Worm (Caenorhabditis elegans) whole organism, late embryonic: ENCODE measurements around the gene acr-10.

Experiments
- C08G9.2 ChIP-seq: sonication (generic microtip); optimal IDR thresholded peaks from 2 replicates; lab custom pipeline; 2016; ENCODE audit warnings: mild to moderate bottlenecking, missing genetic modification characterization, moderate library complexity, missing compliant biosample characterization
- C38D4.7 ChIP-seq: fragments of 200-800 bp; sonication (Bioruptor generic); optimal IDR thresholded peaks from 2 replicates; lab custom pipeline; 2018; ENCODE audit warnings: mild to moderate bottlenecking, missing genetic modification characterization, moderate library complexity, missing compliant biosample characterization
- K02D7.2 ChIP-seq: sonication (generic microtip); optimal IDR thresholded peaks from 2 replicates; lab custom pipeline; 2017; ENCODE audit warnings: mild to moderate bottlenecking, missing genetic modification characterization, missing compliant biosample characterization
- K09A11.1 ChIP-seq: sonication (generic microtip); optimal IDR thresholded peaks from 2 replicates; lab custom pipeline; 2017; ENCODE audit warnings: antibody characterized with exemption, mild to moderate bottlenecking, missing genetic modification characterization, missing compliant biosample characterization; ENCODE audit not compliant: insufficient read depth
- T23F11.4 ChIP-seq: fragments of 200-800 bp; sonication (Bioruptor generic); optimal IDR thresholded peaks from 2 replicates; lab custom pipeline; 2018; ENCODE audit warnings: mild to moderate bottlenecking, missing genetic modification characterization, missing compliant biosample characterization
- ceh-34 ChIP-seq: sonication (generic microtip); optimal IDR thresholded peaks from 2 replicates; lab custom pipeline; 2016; ENCODE audit warnings: mild to moderate bottlenecking, missing genetic modification characterization, missing compliant biosample characterization
- ceh-9 ChIP-seq: sonication (generic microtip); optimal IDR thresholded peaks from 2 replicates; lab custom pipeline; 2016; ENCODE audit warnings: mild to moderate bottlenecking, missing genetic modification characterization, inconsistent platforms, missing compliant biosample characterization
- che-1 ChIP-seq: sonication (generic microtip); optimal IDR thresholded peaks from 2 replicates; lab custom pipeline; 2016; ENCODE audit warnings: mild to moderate bottlenecking, missing genetic modification characterization, missing compliant biosample characterization
- dmd-4 ChIP-seq: sonication (generic microtip); optimal IDR thresholded peaks from 2 replicates; lab custom pipeline; 2016; ENCODE audit warnings: borderline replicate concordance, missing genetic modification characterization, missing compliant biosample characterization
- dve-1 ChIP-seq: sonication (generic microtip); optimal IDR thresholded peaks from 2 replicates; lab custom pipeline; 2017; ENCODE audit warnings: antibody characterized with exemption, mild to moderate bottlenecking, missing genetic modification characterization, missing compliant biosample characterization
- elt-2 ChIP-seq: sonication (generic microtip); optimal IDR thresholded peaks from 2 replicates; lab custom pipeline; 2016; ENCODE audit warnings: missing genetic modification reagents, missing genetic modification characterization, missing compliant biosample characterization
- ets-4 ChIP-seq: sonication (generic microtip); optimal IDR thresholded peaks from 2 replicates; lab custom pipeline; 2016; ENCODE audit warnings: missing genetic modification characterization, missing compliant biosample characterization
- eyg-1 ChIP-seq: sonication (generic microtip); optimal IDR thresholded peaks from 2 replicates; lab custom pipeline; 2016; ENCODE audit warnings: missing genotype, missing genetic modification characterization, missing compliant biosample characterization
- fkh-10 ChIP-seq: fragments of 150-350 bp; optimal IDR thresholded peaks from 2 replicates; lab custom pipeline; 2014; ENCODE audit warnings: missing biosample characterization, missing genetic modification reagents, missing genetic modification characterization
- fkh-6 ChIP-seq: sonication (generic microtip); optimal IDR thresholded peaks from 2 replicates; lab custom pipeline; 2016; ENCODE audit warnings: missing genetic modification characterization, missing compliant biosample characterization
- hlh-15 ChIP-seq: sonication (generic microtip); optimal IDR thresholded peaks from 2 replicates; lab custom pipeline; 2016; ENCODE audit warnings: missing genetic modification characterization, missing compliant biosample characterization
- hlh-30 ChIP-seq: sonication (generic microtip); optimal IDR thresholded peaks from 2 replicates; lab custom pipeline; 2017; ENCODE audit warnings: antibody characterized with exemption, missing genetic modification characterization, missing compliant biosample characterization; ENCODE audit not compliant: insufficient read depth
- lin-11 ChIP-seq: fragments of 200-800 bp; sonication (Bioruptor generic); optimal IDR thresholded peaks from 2 replicates; lab custom pipeline; 2018; ENCODE audit warnings: mild to moderate bottlenecking, missing genetic modification characterization, missing compliant biosample characterization
- madf-2 ChIP-seq: sonication (generic microtip); optimal IDR thresholded peaks from 2 replicates; lab custom pipeline; 2017; ENCODE audit warnings: missing genetic modification characterization, missing compliant biosample characterization
- nfya-1 ChIP-seq: sonication (generic microtip); optimal IDR thresholded peaks from 2 replicates; lab custom pipeline; 2017; ENCODE audit warnings: missing genetic modification characterization, mild to moderate bottlenecking, missing compliant biosample characterization, antibody characterized with exemption, moderate library complexity
- nhr-11 ChIP-seq: fragments of 150-350 bp; optimal IDR thresholded peaks from 2 replicates; lab custom pipeline; 2014; ENCODE audit warnings: missing biosample characterization, missing genetic modification characterization
- odd-2 ChIP-seq: sonication (generic microtip); optimal IDR thresholded peaks from 2 replicates; lab custom pipeline; 2017; ENCODE audit warnings: antibody characterized with exemption, mild to moderate bottlenecking, missing genetic modification characterization, missing compliant biosample characterization
- pat-9 ChIP-seq: fragments of 200-800 bp; sonication (Bioruptor generic); optimal IDR thresholded peaks from 2 replicates; lab custom pipeline; 2018; ENCODE audit warnings: mild to moderate bottlenecking, missing genetic modification characterization, moderate library complexity, missing compliant biosample characterization
- pax-1 ChIP-seq: fragments of 150-350 bp; optimal IDR thresholded peaks from 2 replicates; lab custom pipeline; 2014; ENCODE audit warnings: missing biosample characterization, missing genetic modification characterization
- pha-4 ChIP-seq: fragments of 150-350 bp; optimal IDR thresholded peaks from 2 replicates; lab custom pipeline; 2018; ENCODE audit warnings: missing biosample characterization, missing genetic modification reagents, missing genetic modification characterization
- pqm-1 ChIP-seq: sonication (generic microtip); optimal IDR thresholded peaks from 2 replicates; lab custom pipeline; 2016; ENCODE audit warnings: missing genetic modification characterization, missing compliant biosample characterization
- pros-1 ChIP-seq: fragments of 150-350 bp; optimal IDR thresholded peaks from 2 replicates; lab custom pipeline; 2014; ENCODE audit warnings: missing biosample characterization, missing genetic modification reagents, missing genetic modification characterization
- sdc-2 ChIP-seq: sonication (generic microtip); optimal IDR thresholded peaks from 2 replicates; lab custom pipeline; 2016; ENCODE audit warnings: missing genotype, missing genetic modification characterization, missing compliant biosample characterization
- sox-4 ChIP-seq: sonication (generic microtip); optimal IDR thresholded peaks from 2 replicates; lab custom pipeline; 2017; ENCODE audit warnings: mild to moderate bottlenecking, missing genetic modification characterization, inconsistent platforms, missing compliant biosample characterization
- syd-9 ChIP-seq: sonication (generic microtip); optimal IDR thresholded peaks from 2 replicates; lab custom pipeline; 2016; ENCODE audit warnings: mild to moderate bottlenecking, missing genetic modification characterization, moderate library complexity, missing compliant biosample characterization
- tbx-2 ChIP-seq: sonication (generic microtip); optimal IDR thresholded peaks from 2 replicates; lab custom pipeline; 2016; ENCODE audit warnings: missing genetic modification characterization, missing compliant biosample characterization
- tbx-7 ChIP-seq: sonication (generic microtip); optimal IDR thresholded peaks from 2 replicates; lab custom pipeline; 2016; ENCODE audit warnings: missing genotype, missing genetic modification characterization, missing compliant biosample characterization
- unc-3 ChIP-seq, 2 experiments: fragments of 200-800 bp in 1 of 2; sonication (Bioruptor generic) in 1 of 2; sonication (generic microtip) in 1 of 2; conservative IDR thresholded peaks in 1 of 2; optimal IDR thresholded peaks in 1 of 2; 2 replicates each; pipeline versions ENCODE4 v1.3.6 to Lab custom; 2016 to 2022; ENCODE audit warnings: missing compliant biosample characterization in 2 of 2, missing genetic modification characterization in 2 of 2, missing genetic modification reagents in 1 of 2
- unc-42 ChIP-seq: sonication (generic microtip); optimal IDR thresholded peaks from 2 replicates; lab custom pipeline; 2016; ENCODE audit warnings: missing genotype, missing genetic modification characterization, missing compliant biosample characterization
- unc-55 ChIP-seq: sonication (generic microtip); optimal IDR thresholded peaks from 2 replicates; lab custom pipeline; 2017; ENCODE audit warnings: missing biosample characterization, missing genetic modification reagents, missing genetic modification characterization
- unc-86 ChIP-seq: sonication (generic microtip); optimal IDR thresholded peaks from 2 replicates; lab custom pipeline; 2016; ENCODE audit warnings: missing genetic modification characterization, missing compliant biosample characterization
- zip-5 ChIP-seq: sonication (generic microtip); optimal IDR thresholded peaks from 2 replicates; lab custom pipeline; 2016; ENCODE audit warnings: missing genetic modification characterization, missing compliant biosample characterization

acr-10 gene

DNA sequence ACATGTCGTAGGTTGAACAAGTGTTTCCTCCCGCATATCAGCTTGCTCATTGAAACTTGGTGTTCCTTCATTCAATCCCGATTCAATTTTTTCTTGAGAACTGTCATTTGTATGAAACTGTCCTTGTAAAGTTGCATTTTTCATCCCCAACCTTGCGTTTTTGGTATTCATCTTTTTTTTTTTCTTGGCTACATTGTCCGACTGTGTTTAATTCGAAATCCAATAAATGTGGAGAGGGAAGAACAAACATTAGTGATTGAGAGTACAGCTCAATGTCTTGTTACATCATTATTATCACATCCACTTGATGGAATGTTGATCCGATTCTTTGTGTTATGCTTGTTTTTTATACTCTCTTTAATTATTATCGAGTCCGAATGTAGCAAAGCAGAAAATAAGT lies at the start of gene acr-10:
TSS of gene acr-10 (plus strand) at position 301 of the 400 bp plus-strand sequence.
- TF ChIP-seq unc-42 (tag; lab: Kevin White, UChicago) = no peak
- no peak for TF ChIP-seq tbx-7
- no peak for TF ChIP-seq unc-86 (tag; lab: Kevin White, UChicago)
- TF ChIP-seq sox-4 = no peak
- TF ChIP-seq pax-1 (tag; lab: Kevin White, UChicago) = no peak
- no peak for TF ChIP-seq pqm-1 (tag; lab: Kevin White, UChicago)
- TF ChIP-seq ets-4 = no peak
- no peak for TF ChIP-seq sdc-2

DNA sequence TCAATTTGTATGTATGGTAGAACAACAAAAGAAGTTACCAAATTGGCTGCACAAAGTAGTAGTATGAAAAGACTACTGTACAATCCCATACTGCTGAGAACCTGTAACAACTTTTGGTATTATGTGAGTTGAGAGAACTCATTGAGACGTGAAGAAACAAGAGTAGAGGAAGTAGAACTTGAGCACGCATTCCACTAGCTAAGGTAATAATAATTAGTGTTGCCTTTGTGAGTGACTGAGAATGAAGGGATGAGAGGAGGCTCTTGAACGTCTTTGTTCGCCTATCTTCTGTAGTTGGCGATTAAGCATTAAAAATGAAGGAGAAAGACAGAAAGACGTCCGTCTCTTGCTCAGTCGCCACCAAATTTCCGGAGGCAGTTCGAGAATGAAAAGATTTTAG lies 48.5 kb upstream of the acr-10 start, which contains the start of gene C16B8.4:
TSS of gene C16B8.4 (minus strand) at position 101 of the 400 bp plus-strand sequence.
- TF ChIP-seq ceh-9 = no peak
- TF ChIP-seq eyg-1 (tag; lab: Kevin White, UChicago) = no peak
- TF ChIP-seq T23F11.4 (GFP tag; lab: Kevin White, UChicago) = no peak
- TF ChIP-seq nfya-1 (tag; lab: Kevin White, UChicago) = no peak
- TF ChIP-seq nhr-11 = no peak
- no peak for TF ChIP-seq dve-1 (tag; lab: Kevin White, UChicago)
- TF ChIP-seq C38D4.7 = no peak
- no peak for TF ChIP-seq pat-9
- TF ChIP-seq tbx-2 (tag; lab: Kevin White, UChicago) = no peak
- no peak for TF ChIP-seq C08G9.2 (tag; lab: Kevin White, UChicago)
- no peak for TF ChIP-seq elt-2 (tag; lab: Kevin White, UChicago)
- TF ChIP-seq pax-1 (tag; lab: Kevin White, UChicago) = no peak
- TF ChIP-seq lin-11 (tag; lab: Kevin White, UChicago) = no peak
- no peak for TF ChIP-seq odd-2 (tag; lab: Kevin White, UChicago)
- no peak for TF ChIP-seq K02D7.2
- TF ChIP-seq fkh-10 (GFP tag; lab: Kevin White, UChicago) = no peak

DNA sequence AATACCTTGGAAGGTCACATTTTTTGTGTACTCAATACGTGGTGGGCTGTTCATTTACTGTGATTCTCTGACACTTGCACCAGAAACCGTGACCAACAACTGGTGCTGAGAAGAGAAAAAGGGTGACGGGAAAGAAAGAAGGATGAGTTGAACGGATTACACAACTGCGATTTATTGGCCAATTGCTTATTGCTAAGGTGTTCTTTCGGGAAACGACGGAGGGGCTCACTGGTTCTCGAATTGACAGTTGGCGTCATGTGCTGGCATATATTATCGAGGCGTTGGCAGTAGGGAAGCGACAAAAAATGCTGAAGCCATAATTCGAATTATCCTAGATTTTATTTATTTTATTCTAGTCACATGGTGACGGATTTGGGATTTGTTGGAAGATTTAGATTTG lies 47.9 kb upstream of the acr-10 start:
- TF ChIP-seq unc-3 (GFP tag; conservative IDR thresholded peaks at IDR 0.05; lab: Robert Waterston, UW) (no peak), unc-3 (tag; optimal IDR thresholded peaks at IDR 0.05; lab: Kevin White, UChicago) (no peak), K02D7.2 (no peak), sdc-2 (no peak), hlh-30 (tag; lab: Kevin White, UChicago) (no peak), ceh-34 (tag; lab: Kevin White, UChicago) (no peak), hlh-15 (tag; lab: Kevin White, UChicago) (no peak), nhr-11 (no peak), odd-2 (tag; lab: Kevin White, UChicago) (no peak), fkh-6 (no peak), K09A11.1 (tag; lab: Kevin White, UChicago) (no peak), zip-5 (tag; lab: Kevin White, UChicago) (no peak), che-1 (tag; lab: Kevin White, UChicago) (no peak), dmd-4 (tag; lab: Kevin White, UChicago) (no peak), unc-55 (GFP tag; lab: Kevin White, UChicago) (no peak), madf-2 (tag; lab: Kevin White, UChicago) (no peak)

DNA sequence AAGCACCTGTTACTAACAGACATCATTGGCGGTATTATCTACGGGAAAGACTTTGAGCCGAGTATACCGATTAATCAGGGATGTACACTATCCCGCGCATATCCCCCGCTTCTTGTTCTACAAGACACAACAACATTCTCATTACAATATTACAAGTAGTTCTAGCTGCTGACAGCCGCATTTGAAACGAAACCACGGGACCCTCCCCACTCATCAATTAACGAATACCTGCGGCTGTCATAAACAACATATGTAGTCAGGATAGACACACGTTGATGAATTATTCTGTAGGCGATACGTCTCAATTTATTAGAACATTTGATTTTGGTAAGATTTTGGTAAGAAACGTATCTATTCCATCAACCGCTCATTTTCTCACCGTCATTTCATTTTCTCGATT lies 45.3 kb upstream of the acr-10 start:
- TF ChIP-seq syd-9 (tag; lab: Kevin White, UChicago) = no peak
- TF ChIP-seq unc-55 (GFP tag; lab: Kevin White, UChicago) = peak; percentile 54
- TF ChIP-seq pros-1 (tag; lab: Kevin White, UChicago) = no peak
- no peak for TF ChIP-seq tbx-7
- TF ChIP-seq pha-4 (tag; lab: Kevin White, UChicago) = no peak
